Worm (Caenorhabditis elegans) whole organism, late embryonic: ENCODE measurements around the gene clec-26.

ENCODE experiments used
- C08G9.2 ChIP-seq: sonication (generic microtip); optimal IDR thresholded peaks from 2 replicates; lab custom pipeline; 2016; ENCODE audit warnings: mild to moderate bottlenecking, missing genetic modification characterization, moderate library complexity, missing compliant biosample characterization
- Y22D7AL.16 ChIP-seq: sonication (generic microtip); optimal IDR thresholded peaks from 2 replicates; lab custom pipeline; 2016; ENCODE audit warnings: missing genetic modification characterization, missing compliant biosample characterization
- ceh-18 ChIP-seq: sonication (generic microtip); optimal IDR thresholded peaks from 2 replicates; lab custom pipeline; 2016; ENCODE audit warnings: missing genetic modification characterization, missing compliant biosample characterization
- ceh-19 ChIP-seq: fragments of 200-800 bp; sonication (Bioruptor generic); optimal IDR thresholded peaks from 2 replicates; lab custom pipeline; 2018; ENCODE audit warnings: mild to moderate bottlenecking, missing genetic modification characterization, missing compliant biosample characterization
- ceh-30 ChIP-seq: fragments of 150-350 bp; optimal IDR thresholded peaks from 2 replicates; lab custom pipeline; 2014; ENCODE audit warnings: missing biosample characterization, missing genetic modification characterization
- ceh-31 ChIP-seq: sonication (generic microtip); optimal IDR thresholded peaks from 2 replicates; lab custom pipeline; 2016; ENCODE audit warnings: missing genetic modification characterization, missing compliant biosample characterization
- ceh-34 ChIP-seq: sonication (generic microtip); optimal IDR thresholded peaks from 2 replicates; lab custom pipeline; 2016; ENCODE audit warnings: mild to moderate bottlenecking, missing genetic modification characterization, missing compliant biosample characterization
- ceh-48 ChIP-seq: sonication (generic microtip); optimal IDR thresholded peaks from 2 replicates; lab custom pipeline; 2016; ENCODE audit warnings: missing genetic modification characterization, inconsistent platforms, missing compliant biosample characterization
- che-1 ChIP-seq: sonication (generic microtip); optimal IDR thresholded peaks from 2 replicates; lab custom pipeline; 2016; ENCODE audit warnings: mild to moderate bottlenecking, missing genetic modification characterization, missing compliant biosample characterization
- dmd-4 ChIP-seq: sonication (generic microtip); optimal IDR thresholded peaks from 2 replicates; lab custom pipeline; 2016; ENCODE audit warnings: borderline replicate concordance, missing genetic modification characterization, missing compliant biosample characterization
- elt-2 ChIP-seq: sonication (generic microtip); optimal IDR thresholded peaks from 2 replicates; lab custom pipeline; 2016; ENCODE audit warnings: missing genetic modification reagents, missing genetic modification characterization, missing compliant biosample characterization
- elt-4 ChIP-seq: sonication (generic microtip); optimal IDR thresholded peaks from 2 replicates; lab custom pipeline; 2016; ENCODE audit warnings: missing genetic modification characterization, missing compliant biosample characterization
- ets-4 ChIP-seq: sonication (generic microtip); optimal IDR thresholded peaks from 2 replicates; lab custom pipeline; 2016; ENCODE audit warnings: missing genetic modification characterization, missing compliant biosample characterization
- eyg-1 ChIP-seq: sonication (generic microtip); optimal IDR thresholded peaks from 2 replicates; lab custom pipeline; 2016; ENCODE audit warnings: missing genotype, missing genetic modification characterization, missing compliant biosample characterization
- fkh-10 ChIP-seq: fragments of 150-350 bp; optimal IDR thresholded peaks from 2 replicates; lab custom pipeline; 2014; ENCODE audit warnings: missing biosample characterization, missing genetic modification reagents, missing genetic modification characterization
- fkh-6 ChIP-seq: sonication (generic microtip); optimal IDR thresholded peaks from 2 replicates; lab custom pipeline; 2016; ENCODE audit warnings: missing genetic modification characterization, missing compliant biosample characterization
- hlh-30 ChIP-seq: sonication (generic microtip); optimal IDR thresholded peaks from 2 replicates; lab custom pipeline; 2017; ENCODE audit warnings: antibody characterized with exemption, missing genetic modification characterization, missing compliant biosample characterization; ENCODE audit not compliant: insufficient read depth
- hlh-6 ChIP-seq: sonication (generic microtip); optimal IDR thresholded peaks from 2 replicates; lab custom pipeline; 2016; ENCODE audit warnings: missing genotype, missing genetic modification characterization, missing compliant biosample characterization
- mec-3 ChIP-seq: sonication (generic microtip); optimal IDR thresholded peaks from 2 replicates; lab custom pipeline; 2016; ENCODE audit warnings: borderline replicate concordance, missing genetic modification characterization, missing compliant biosample characterization
- nfya-1 ChIP-seq: sonication (generic microtip); optimal IDR thresholded peaks from 2 replicates; lab custom pipeline; 2017; ENCODE audit warnings: missing genetic modification characterization, mild to moderate bottlenecking, missing compliant biosample characterization, antibody characterized with exemption, moderate library complexity
- nhr-11 ChIP-seq: fragments of 150-350 bp; optimal IDR thresholded peaks from 2 replicates; lab custom pipeline; 2014; ENCODE audit warnings: missing biosample characterization, missing genetic modification characterization
- npax-4 ChIP-seq: sonication (generic microtip); optimal IDR thresholded peaks from 2 replicates; lab custom pipeline; 2016; ENCODE audit warnings: missing genetic modification characterization, missing compliant biosample characterization
- pax-1 ChIP-seq: fragments of 150-350 bp; optimal IDR thresholded peaks from 2 replicates; lab custom pipeline; 2014; ENCODE audit warnings: missing biosample characterization, missing genetic modification characterization
- pros-1 ChIP-seq: fragments of 150-350 bp; optimal IDR thresholded peaks from 2 replicates; lab custom pipeline; 2014; ENCODE audit warnings: missing biosample characterization, missing genetic modification reagents, missing genetic modification characterization
- sox-4 ChIP-seq: sonication (generic microtip); optimal IDR thresholded peaks from 2 replicates; lab custom pipeline; 2017; ENCODE audit warnings: mild to moderate bottlenecking, missing genetic modification characterization, inconsistent platforms, missing compliant biosample characterization
- syd-9 ChIP-seq: sonication (generic microtip); optimal IDR thresholded peaks from 2 replicates; lab custom pipeline; 2016; ENCODE audit warnings: mild to moderate bottlenecking, missing genetic modification characterization, moderate library complexity, missing compliant biosample characterization
- tbx-2 ChIP-seq: sonication (generic microtip); optimal IDR thresholded peaks from 2 replicates; lab custom pipeline; 2016; ENCODE audit warnings: missing genetic modification characterization, missing compliant biosample characterization
- ttx-3 ChIP-seq: sonication (generic microtip); optimal IDR thresholded peaks from 2 replicates; lab custom pipeline; 2016; ENCODE audit warnings: missing genetic modification reagents, missing genetic modification characterization, missing compliant biosample characterization
- unc-3 ChIP-seq, 2 experiments: fragments of 200-800 bp in 1 of 2; sonication (Bioruptor generic) in 1 of 2; sonication (generic microtip) in 1 of 2; conservative IDR thresholded peaks in 1 of 2; optimal IDR thresholded peaks in 1 of 2; 2 replicates each; pipeline versions ENCODE4 v1.3.6 to Lab custom; 2016 to 2022; ENCODE audit warnings: missing compliant biosample characterization in 2 of 2, missing genetic modification characterization in 2 of 2, missing genetic modification reagents in 1 of 2

clec-26 gene

ce11 chrV:16811841-16812240, 36.6 kb upstream of the clec-26 start:
- no peak for TF ChIP-seq pax-1
- TF ChIP-seq hlh-6: no peak
- TF ChIP-seq fkh-6 (tag; lab: Kevin White, UChicago): no peak
- TF ChIP-seq sox-4 (tag; lab: Kevin White, UChicago): no peak
- TF ChIP-seq nfya-1 (tag; lab: Kevin White, UChicago): peak; percentile 83
- no peak for TF ChIP-seq ceh-18 (tag; lab: Kevin White, UChicago)
- no peak for TF ChIP-seq fkh-10 (GFP tag; lab: Kevin White, UChicago)

DNA sequence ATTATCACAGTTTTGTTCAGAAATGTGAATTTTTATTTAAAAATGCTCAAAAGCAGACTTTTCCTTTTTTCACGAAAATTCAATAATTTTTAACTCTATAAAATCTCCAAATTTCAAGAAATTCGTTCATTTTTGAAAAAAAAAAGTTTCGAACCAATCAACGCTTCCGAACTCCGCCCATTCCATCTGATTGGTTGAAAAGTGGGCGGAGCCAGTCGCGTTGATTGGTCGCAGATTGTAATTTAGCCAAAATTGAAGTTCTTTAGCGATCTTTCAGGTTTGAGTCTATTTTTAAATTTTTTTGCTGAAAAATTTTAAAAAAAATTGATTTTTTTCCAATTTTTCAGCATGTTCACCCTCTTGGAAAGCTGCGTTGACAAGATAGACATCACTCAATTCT, 36.0 kb upstream of the clec-26 start:
- TF ChIP-seq nfya-1 (tag; lab: Kevin White, UChicago) (peak; percentile 95), Y22D7AL.16 (tag; lab: Kevin White, UChicago) (no peak)

- peak; percentile 35 for TF ChIP-seq elt-2
- no peak for TF ChIP-seq tbx-2 (tag; lab: Kevin White, UChicago)
Measured at ce11 chrV:16814541-16815207, 33.7 kb upstream of the clec-26 start.

DNA sequence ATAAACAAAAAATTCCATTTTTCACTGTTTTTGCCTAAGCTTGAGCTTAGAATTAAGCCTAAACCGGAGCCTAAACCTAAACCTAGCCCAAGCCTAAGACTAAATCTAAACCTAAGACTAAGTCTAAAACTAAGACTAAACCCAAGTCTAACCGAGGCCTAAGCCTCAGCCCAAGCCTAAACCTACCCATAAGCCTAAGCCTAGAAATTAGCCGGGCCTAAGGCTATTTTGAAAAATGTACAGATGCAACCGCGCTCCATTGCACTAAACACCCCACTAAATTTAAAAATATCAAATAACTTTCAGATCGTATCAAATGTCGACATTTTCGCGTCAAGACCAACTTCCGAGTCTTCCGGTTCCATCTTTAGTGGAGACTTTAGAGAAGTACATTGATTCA, 33.1 kb upstream of the clec-26 start, which contains the start of gene T20B3.1:
TSS of gene T20B3.1 (plus strand) at position 301 of the 400 bp plus-strand sequence.
- TF ChIP-seq C08G9.2 (tag; lab: Kevin White, UChicago) (no peak), ttx-3 (tag; lab: Kevin White, UChicago) (no peak), hlh-6 (no peak), pax-1 (no peak), fkh-10 (GFP tag; lab: Kevin White, UChicago) (no peak), eyg-1 (no peak)

DNA sequence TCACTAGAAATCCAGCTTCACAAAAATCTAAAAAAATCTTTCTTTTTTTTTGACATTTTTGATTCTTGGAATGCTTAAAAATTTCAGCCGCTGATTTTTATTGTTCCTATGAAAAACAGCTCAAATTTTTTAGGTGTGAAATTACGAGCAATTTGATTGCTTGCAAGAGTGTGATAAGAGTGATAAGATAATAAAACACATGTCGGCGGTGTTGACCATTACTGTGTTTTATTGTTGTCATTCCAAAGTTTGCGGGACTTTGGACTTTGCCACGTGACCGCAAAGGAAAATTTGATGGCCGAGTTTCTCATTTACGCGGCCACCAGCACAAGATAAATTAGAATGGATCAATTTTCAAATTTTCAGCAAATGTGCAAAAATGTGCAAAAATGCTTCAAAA, 31.7 kb upstream of the clec-26 start:
- TF ChIP-seq ets-4 (tag; lab: Kevin White, UChicago) (no peak), pros-1 (tag; lab: Kevin White, UChicago) (no peak), elt-2 (peak; percentile 88), hlh-30 (tag; lab: Kevin White, UChicago) (peak; percentile 6), mec-3 (tag; lab: Kevin White, UChicago) (no peak), elt-4 (no peak)

- TF ChIP-seq dmd-4 (tag; lab: Kevin White, UChicago) (no peak), ceh-19 (GFP tag; lab: Kevin White, UChicago) (no peak), fkh-10 (GFP tag; lab: Kevin White, UChicago) (no peak), npax-4 (tag; lab: Kevin White, UChicago) (no peak)
Measured at ce11 chrV:16821270-16821737, 27.1 kb upstream of the clec-26 start, which contains the start of gene T20B3.14. TSS of gene T20B3.14 (minus strand) at chrV:16821320.

- TF ChIP-seq ceh-48 (no peak), fkh-6 (tag; lab: Kevin White, UChicago) (no peak), nhr-11 (tag; lab: Kevin White, UChicago) (no peak), che-1 (tag; lab: Kevin White, UChicago) (no peak), unc-3 (GFP tag; conservative IDR thresholded peaks at IDR 0.05; lab: Robert Waterston, UW) (no peak), unc-3 (tag; optimal IDR thresholded peaks at IDR 0.05; lab: Kevin White, UChicago) (no peak), elt-4 (no peak), ceh-34 (no peak), ceh-30 (no peak), ceh-31 (no peak), syd-9 (tag; lab: Kevin White, UChicago) (no peak)
Measured at ce11 chrV:16827485-16827884, 20.9 kb upstream of the clec-26 start, which contains the start of gene srh-216. TSS of gene srh-216 (minus strand) at chrV:16827585.
